Fruit fly (Drosophila melanogaster): ENCODE results near the gene Alp5.

Gene Alp5

DNA sequence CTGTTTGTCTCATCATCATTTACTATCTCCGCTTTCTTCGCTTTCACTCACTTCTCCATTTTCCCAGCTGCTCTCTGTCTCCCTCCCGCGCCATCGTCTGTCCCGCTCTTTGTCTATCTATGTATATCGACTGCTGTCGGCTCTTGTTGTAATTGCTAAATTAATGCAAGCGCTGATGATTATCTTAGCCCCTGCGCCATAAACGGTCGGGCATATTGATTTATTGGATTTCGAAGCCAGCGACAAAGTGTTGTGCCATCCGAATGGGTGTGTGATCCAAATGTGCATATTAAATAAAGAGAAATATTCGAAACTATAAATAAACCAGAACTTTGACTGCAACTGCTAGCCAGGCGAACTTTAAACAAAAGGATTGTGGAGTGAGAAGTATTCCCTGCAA is 16.4 kb downstream of the Alp5 start:
- TF ChIP-seq noc (tag; optimal IDR thresholded peaks at IDR 0.05), result no peak

DNA sequence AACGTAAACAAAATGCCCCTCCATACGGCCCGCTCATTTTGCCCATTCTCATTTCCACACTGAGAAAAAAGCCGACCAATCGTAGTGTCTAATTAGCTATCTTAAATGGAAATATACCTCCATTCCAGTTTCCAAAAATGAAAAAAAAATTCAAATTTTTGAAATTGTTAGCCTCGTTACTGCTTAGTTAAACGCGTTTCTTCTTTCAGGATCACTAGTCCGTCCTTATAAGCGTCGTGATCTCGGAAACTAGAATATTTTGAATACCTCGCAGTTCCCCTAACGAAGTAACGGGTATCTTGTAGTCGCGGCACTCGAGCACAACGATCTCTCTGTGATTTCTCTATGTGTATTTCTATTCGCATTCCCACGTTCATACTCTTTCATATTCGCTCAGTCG is 17.1 kb downstream of the Alp5 start:
- no peak for TF ChIP-seq noc (tag; optimal IDR thresholded peaks at IDR 0.05)

DNA sequence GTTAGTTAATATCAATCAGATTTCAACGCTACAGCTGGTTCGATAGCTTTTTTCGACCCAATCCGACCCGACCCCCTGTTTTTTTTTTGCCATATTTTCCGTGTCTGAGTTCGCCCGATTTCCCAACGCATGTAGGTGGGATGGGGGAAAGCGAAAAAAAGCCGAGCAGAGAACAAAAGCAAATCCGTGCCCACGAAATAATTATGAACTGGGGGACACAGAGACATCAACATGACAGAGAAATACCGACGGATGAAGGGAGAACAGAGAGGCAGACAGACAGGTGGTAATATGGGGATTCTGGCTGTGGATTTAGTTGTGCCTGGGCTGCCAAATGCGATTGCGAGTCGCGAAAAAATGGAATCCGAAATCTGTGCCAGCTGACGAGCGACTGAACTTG is 17.7 kb downstream of the Alp5 start:
- TF ChIP-seq noc (tag; optimal IDR thresholded peaks at IDR 0.05), result no peak

DNA sequence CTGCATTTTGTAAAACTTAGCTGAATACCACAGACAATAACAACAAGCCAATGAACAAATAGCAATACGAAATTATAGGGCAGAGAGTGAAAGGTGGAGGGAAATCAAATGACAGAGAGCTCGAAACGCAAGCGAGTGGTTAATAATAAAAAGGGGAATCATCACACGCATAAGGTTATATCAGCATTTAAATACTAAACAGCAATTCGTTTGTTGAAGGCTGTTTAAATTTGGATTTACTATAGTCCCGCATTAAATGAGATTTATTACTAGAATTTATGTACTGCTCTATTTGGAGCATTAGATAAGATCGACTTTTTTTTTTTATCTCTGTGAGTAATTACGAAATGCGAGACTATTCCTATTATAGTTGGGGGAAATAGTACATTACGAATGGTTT is 18.2 kb downstream of the Alp5 start:
- peak; percentile 60 for TF ChIP-seq noc (tag; optimal IDR thresholded peaks at IDR 0.05)

DNA sequence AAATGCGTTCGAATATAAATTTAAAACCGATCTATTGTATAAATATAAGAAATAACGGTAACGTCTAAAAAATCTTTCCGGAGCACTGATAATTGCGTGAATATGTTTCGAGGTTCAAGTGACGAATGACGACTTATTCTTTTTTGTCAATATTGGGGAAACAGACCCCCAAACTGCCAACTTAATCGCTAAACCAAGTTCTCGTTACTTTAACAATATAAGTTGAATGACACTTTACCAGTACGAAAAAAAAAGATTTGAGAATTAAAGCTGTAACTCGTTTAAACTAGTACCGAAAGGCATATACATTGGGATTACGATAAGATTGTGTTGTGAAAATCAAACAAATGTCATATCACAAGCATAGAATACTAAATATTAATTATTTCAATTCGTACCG is 19.0 kb downstream of the Alp5 start, which contains the start of gene CG43446:
CG43446 (minus strand) TSS at position 101 of the 400 bp plus-strand sequence.
- no peak for TF ChIP-seq noc (tag; optimal IDR thresholded peaks at IDR 0.05)

DNA sequence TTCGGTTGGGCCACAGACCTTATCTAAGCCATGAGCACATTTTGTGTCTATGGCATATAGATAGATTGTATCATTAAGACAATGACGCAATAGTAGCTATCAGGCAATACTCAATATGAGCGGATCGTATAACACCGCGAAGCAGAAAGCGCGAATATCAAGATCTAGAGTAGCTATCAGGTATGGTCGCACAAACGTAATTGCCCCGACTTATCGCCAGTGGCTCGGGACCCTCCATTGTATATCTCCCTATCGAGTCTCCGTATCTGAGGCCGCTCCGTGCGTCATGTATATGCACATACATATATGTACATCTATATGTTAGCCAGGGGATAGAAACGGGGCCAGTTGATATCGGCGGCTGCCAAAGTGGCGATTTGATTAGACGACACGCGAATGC is 21.2 kb downstream of the Alp5 start:
- peak; percentile 59 for TF ChIP-seq noc (tag; optimal IDR thresholded peaks at IDR 0.05)

DNA sequence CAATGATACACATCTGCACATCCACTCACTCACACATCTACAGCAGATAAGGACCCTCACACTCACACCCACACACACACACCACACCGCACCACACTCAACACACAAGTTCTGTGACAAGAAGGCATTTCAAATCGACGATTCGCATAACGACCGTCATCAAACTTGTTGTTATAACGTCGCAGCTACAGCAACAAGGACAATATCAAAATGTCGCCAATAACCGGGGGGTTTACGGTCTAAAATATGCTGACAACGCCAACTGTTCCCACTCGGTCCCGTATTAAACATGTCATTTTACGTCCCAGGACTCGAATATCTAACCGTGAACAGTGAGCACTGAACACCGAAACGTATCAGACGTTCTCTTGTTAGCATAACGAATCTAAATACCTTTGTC is 21.9 kb downstream of the Alp5 start:
- TF ChIP-seq noc (tag; optimal IDR thresholded peaks at IDR 0.05), result no peak

DNA sequence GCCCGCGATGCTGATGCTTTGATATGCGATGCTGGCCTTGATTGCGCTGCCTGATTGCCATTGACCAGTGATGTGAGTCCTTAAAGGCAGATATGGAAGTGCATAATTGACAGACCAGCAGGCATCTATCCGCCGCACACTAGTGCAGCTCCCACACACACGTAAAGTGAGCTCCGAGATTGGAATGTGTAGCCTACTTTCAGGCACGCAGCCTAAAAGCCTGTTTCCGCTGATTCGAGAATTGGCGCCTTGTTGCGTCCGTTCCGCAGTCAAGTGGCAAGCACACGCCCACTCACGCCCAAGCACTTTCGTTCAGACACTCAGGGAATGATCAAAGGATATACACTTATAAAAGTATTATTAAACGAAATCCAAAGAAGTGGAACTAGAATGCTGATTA is 22.7 kb downstream of the Alp5 start:
- TF ChIP-seq noc (tag; optimal IDR thresholded peaks at IDR 0.05), result no peak

DNA sequence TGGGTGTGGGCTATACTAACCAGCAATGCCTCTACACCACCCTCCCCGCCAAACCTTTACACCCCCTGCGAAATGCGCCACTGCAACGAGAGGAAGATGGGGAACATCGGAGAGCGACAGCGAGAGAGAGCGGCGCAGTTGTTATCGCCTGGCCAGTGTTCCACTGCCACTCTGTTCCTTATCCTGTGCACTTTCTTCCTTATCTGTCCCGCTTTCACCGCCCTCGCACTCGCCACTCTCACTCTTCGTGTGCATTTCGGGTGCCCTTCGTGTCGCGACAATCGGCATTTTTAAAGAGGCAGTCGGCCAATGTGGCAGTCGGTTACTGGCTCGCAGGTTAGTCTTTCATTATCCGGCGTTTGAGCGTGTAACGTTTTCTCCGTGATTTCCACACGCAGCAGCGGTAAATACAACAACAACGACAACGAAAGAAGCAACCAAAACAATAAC is 28.9 kb downstream of the Alp5 start, which contains the start of gene Calx:
Calx (plus strand) TSS at position 338 of the 450 bp plus-strand sequence.
- no peak for TF ChIP-seq noc (tag; optimal IDR thresholded peaks at IDR 0.05)

DNA sequence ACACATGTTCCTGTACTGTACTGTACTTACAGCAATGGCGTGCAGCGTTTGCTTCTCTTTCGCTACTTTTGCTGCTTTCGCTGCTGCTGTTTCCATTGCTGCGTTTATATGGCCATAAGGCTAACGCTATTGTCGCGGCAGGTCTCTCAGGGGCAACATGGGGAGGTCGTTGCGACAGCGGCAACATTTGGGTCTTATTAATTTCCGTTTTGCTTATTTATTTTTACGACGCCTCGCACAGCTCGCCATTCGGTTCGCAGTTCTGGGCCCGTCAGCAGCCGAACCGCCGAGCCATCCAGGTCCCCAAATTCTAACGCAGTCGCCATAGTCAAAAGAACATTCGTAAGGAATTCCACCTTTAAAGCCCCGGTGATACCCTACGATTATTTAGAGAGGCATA is 30.1 kb downstream of the Alp5 start:
- TF ChIP-seq noc (tag; optimal IDR thresholded peaks at IDR 0.05), result no peak

DNA sequence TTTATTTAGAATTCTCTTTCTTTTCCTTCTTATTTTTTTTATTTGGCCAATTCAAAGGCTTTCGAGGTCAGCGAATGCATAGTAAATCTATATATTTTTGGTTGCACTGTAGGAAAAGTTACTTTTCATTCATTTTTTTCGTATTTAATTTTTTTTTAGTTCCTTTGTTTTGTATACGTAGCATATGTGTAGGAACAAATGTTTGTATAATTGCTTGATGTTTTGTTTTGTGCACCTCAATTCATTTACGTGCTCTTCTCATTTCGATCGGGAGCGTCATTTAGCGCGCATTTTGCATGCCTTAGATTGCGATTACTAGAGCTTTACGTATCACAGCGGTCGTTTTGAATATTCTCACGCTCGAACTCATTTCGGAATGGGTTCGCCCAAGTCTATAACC is 43.8 kb downstream of the Alp5 start:
- TF ChIP-seq noc (tag; optimal IDR thresholded peaks at IDR 0.05), result no peak

DNA sequence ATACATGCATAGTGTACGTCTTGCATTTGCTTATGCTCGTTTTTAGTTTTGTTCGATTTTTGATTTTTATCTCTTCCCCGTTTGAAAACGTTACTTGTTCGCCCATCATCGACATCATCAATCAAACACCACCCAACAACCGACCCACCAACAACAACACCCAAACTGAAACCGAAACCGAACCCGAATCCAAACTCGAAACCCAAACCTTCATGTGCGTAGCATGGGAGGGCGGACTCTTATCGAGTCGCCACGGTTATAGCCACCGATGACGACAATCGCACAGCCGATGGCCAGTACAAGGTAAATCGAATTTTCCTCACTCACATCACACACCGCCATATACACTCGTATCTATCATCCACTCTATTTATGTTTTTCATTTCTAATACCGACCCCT is 44.8 kb downstream of the Alp5 start:
- no peak for TF ChIP-seq noc (tag; optimal IDR thresholded peaks at IDR 0.05)

DNA sequence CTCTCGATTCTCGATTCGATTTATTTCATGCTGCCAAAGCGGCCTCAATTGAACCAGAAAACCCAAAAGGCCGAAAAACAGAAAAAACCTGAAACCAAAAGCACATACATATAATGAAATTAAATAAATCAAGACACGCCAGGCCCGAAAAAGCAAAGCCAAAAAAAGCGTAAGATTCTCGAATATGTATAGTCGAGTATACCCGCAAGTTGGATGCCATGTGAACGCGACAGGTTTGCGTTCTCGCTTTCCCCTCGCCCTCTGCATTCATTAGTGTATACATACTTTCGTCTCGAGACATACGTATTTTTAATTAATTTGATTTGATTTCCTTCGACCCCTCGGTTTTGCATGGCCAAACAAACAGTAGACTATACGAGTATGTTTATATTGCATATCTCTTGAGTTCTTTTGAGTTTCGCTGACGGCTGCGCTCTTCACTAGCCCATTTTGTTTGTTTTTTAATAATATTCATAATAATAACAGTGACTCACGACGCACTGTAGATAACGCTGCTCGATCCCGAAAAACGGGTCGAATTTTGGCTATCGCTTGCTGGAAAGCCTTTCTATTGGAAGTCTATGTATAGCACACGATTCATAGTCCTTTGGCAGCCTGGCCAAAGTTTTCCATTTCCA is 45.8 kb downstream of the Alp5 start:
- peak; percentile 29 for TF ChIP-seq noc (tag; optimal IDR thresholded peaks at IDR 0.05)

DNA sequence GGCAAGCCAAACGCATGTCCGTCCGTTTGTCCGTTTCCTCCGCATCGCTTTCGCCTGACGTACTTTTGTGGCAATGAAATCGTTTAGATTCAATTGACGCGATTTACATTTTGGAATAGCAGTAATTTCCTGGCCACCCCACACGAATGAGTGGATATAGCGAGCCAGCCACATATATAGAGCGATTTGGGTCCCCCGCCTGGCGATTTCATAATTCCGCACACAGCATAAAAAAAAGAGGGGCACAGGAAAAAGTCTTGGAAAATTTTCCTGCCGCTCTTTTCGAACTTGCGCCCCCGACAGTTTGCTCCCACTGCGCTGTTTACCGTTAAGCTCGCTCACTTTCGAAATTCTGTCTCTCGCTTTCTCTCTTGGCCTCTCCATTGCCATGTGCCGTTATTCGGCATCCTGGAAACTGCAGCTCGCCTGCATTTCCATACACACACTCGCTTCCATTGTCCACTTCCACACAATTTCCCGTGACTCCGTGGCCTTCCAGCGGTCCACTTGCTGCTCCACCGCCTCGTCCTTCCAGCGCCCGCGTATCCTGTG is 48.1 kb downstream of the Alp5 start:
- TF ChIP-seq noc (tag; optimal IDR thresholded peaks at IDR 0.05), result no peak

DNA sequence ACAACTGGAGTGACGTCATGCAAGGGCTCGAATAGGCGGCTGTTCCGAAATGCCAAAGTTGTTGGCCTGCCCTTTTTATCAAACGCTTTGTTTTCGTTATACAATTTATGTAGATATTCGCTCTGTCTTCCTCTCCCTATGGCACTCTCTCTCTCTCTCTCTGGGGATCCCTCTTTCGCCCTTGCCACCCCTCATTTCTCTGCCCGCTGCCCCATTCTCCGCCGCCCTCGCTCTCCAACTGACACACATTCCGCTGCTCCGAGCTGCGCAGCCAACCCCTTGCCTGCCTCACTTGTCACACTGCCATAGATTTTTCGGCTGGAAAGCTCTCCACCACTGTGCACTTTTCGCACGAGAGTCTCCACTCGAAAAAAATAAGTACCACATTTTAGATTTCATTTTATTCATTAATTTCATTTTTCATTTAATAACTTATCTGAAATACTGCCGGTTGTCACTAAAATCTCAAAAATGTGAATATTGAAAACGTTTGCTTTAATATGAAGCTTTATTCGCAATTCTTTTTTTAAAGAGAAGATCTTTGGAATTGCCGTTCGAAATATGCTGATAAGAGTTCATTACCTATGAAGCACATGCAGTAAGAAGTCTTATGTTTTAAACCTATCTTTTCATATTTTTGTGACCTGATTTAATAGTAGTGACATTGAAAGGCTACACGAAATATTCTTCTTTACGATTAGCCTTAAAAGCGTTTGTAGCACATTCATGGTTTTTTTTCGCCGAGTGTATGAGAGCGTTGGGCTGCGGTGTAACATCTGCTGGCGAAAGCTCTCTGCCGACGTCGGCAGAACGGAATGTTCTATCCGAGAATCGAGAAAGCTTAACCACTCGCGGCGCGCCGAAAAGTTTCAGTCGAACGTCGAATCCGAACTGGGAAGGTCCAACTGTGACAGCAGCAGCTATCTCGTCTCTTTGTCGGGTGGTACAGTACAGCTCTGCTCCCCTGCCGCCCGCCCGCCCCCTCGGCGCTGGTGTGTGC is 49.6 kb downstream of the Alp5 start:
- TF ChIP-seq noc (tag; optimal IDR thresholded peaks at IDR 0.05), result peak; percentile 95

DNA sequence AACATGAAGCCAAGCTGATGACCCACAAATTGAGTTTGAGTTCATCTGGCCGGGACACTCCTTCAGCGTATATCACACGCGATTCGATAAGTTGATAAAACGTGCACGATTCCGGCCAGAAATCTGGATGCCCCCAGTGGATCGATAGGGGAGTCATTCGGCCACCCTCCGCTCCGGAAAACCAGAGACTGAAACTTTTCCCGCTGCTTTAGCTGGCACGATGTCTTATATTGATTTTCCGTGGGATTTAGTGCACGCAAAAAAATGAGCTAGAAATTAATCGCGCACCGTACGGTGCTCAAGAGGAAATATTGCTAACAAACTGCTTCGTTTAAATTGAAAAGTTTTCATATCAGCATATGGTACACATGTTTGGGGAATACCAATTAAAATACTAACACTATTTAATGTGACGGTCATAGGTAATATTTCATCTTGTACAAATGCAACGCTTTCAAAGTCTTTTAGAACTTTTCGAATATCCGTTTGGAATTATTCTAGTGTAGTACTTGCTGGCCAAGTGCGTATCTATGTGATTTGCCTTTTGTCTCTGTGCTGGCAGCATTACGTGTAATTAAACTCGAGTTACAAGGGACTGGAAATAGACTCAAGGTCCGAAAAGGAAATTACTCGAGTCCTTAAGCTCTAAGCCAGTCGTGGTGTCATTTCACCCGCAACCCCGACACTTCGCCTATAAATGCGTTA is 50.7 kb downstream of the Alp5 start:
- no peak for TF ChIP-seq noc (tag; optimal IDR thresholded peaks at IDR 0.05)

All from whole organism, larva.